Worm (Caenorhabditis elegans): ENCODE data around the gene kbp-3.
A peak's percentile ranks its signal among the peaks of the same experiment; 100 is the strongest.

The kbp-3 gene

DNA sequence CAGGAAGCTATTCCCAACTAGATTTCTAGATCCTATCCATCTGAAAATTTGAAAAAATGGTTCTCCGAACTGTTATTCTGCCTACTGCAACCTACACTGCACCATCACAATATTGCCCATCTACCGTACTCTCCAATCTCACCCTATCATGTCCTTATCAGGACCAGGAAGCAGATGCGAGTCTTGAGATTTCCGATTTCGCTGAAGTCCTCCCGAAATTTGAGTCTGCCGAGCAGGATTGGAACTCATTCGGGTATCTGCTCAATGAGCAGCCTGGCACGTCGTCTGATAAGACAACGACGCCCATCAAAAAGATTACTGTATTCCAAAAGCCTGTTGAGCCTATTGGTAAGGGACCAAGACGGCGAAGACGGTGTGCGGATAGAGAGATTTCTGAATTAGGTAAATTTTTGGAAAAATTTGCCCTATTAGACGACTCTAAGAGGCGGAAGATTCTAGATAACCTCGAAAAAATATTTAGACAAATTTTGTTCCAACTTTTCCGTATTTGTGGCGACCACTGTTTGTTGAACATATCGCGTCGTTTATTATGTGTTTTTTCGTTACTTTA, 15.7 kb upstream of the kbp-3 start:
- no peak for TF ChIP-seq cnd-1 (tag; optimal IDR thresholded peaks at IDR 0.05)
- TF ChIP-seq lsy-2 (tag; optimal IDR thresholded peaks at IDR 0.05) = no peak
- no peak for TF ChIP-seq lin-32 (GFP tag; optimal IDR thresholded peaks at IDR 0.05)
- peak; percentile 44 for TF ChIP-seq ceh-83 (GFP tag; optimal IDR thresholded peaks at IDR 0.05)
- TF ChIP-seq snpc-4 (tag; optimal IDR thresholded peaks at IDR 0.05) = no peak
- no peak for TF ChIP-seq ham-2 (GFP tag; optimal IDR thresholded peaks at IDR 0.05)
- no peak for TF ChIP-seq elt-1 (tag; optimal IDR thresholded peaks at IDR 0.05; ENCODE audit: borderline replicate concordance, insufficient read depth)
- no peak for TF ChIP-seq zip-8 (tag; optimal IDR thresholded peaks at IDR 0.05)
- TF ChIP-seq sem-2 (GFP tag; optimal IDR thresholded peaks at IDR 0.05) = peak; percentile 45
- TF ChIP-seq mls-2 (tag; optimal IDR thresholded peaks at IDR 0.05) = no peak
- TF ChIP-seq unc-62 (GFP tag; optimal IDR thresholded peaks at IDR 0.05) = no peak
- TF ChIP-seq nhr-76 (tag; optimal IDR thresholded peaks at IDR 0.05) = no peak
- TF ChIP-seq unc-39 (tag; optimal IDR thresholded peaks at IDR 0.05) = no peak
- TF ChIP-seq M03D4.4 (tag; optimal IDR thresholded peaks at IDR 0.05) = no peak

DNA sequence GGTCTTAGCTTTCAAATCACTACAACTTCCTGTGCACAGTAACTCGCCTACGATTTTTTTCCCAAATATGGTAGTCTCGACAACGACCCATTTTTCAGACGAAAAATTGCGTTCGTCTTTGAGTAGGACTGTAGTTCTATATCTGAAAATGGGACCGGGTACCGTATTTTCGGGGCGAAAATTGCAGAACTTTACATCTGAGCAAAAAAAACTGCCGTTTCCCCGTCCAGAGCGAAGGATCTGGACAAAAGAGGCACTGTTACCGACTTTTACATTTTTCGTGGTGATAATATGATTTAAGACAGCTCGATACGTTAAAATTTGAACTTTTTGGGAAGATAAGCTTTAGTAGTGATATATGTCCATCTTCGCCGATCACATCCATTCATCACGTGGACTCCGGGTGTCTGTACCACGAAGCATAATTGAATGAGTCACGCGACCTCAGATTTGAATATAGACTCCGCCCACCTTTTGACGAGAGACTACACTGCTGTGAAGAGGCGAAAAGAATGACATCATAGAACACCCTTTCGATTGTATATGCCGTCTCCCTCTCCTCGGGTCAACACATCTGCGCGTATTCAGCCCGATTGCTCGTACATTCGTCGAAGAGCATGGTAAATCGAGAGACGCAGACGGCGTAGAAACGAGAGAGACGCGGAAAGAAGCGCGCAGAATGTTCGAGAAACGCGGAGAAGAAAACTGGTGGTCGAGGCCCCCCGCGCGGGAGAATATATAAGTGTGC, 15.0 kb upstream of the kbp-3 start:
- no peak for TF ChIP-seq flh-1 (GFP tag; optimal IDR thresholded peaks at IDR 0.05)
- TF ChIP-seq nhr-237 (tag; optimal IDR thresholded peaks at IDR 0.05) = peak; percentile 78
- TF ChIP-seq snpc-4 (tag; optimal IDR thresholded peaks at IDR 0.05) = no peak
- TF ChIP-seq unc-62 (GFP tag; optimal IDR thresholded peaks at IDR 0.05) = peak; percentile 84
- TF ChIP-seq sem-2 (GFP tag; optimal IDR thresholded peaks at IDR 0.05) = no peak
- TF ChIP-seq lin-13 (tag; optimal IDR thresholded peaks at IDR 0.05) = peak; percentile 92
- no peak for TF ChIP-seq zip-8 (tag; optimal IDR thresholded peaks at IDR 0.05)
- TF ChIP-seq nhr-76 (tag; optimal IDR thresholded peaks at IDR 0.05) = no peak
- no peak for TF ChIP-seq nhr-28 (tag; optimal IDR thresholded peaks at IDR 0.05)
- TF ChIP-seq ces-1 (GFP tag; optimal IDR thresholded peaks at IDR 0.05) = peak; percentile 78
- peak; percentile 63 for TF ChIP-seq blmp-1 (tag; optimal IDR thresholded peaks at IDR 0.05)
- peak; percentile 36 for TF ChIP-seq nhr-2 (tag; optimal IDR thresholded peaks at IDR 0.05)
- peak; percentile 73 for TF ChIP-seq lsy-2 (tag; optimal IDR thresholded peaks at IDR 0.05)
- TF ChIP-seq mep-1 (tag; optimal IDR thresholded peaks at IDR 0.05) = peak; percentile 49
- TF ChIP-seq ceh-39 (tag; optimal IDR thresholded peaks at IDR 0.05) = peak; percentile 93
- no peak for TF ChIP-seq tbx-8 (GFP tag; optimal IDR thresholded peaks at IDR 0.05)
- no peak for TF ChIP-seq elt-1 (tag; optimal IDR thresholded peaks at IDR 0.05; ENCODE audit: borderline replicate concordance, insufficient read depth)
- peak; percentile 65 for TF ChIP-seq unc-39 (tag; optimal IDR thresholded peaks at IDR 0.05)
- TF ChIP-seq pha-4 (tag; optimal IDR thresholded peaks at IDR 0.05) = peak; percentile 94
- TF ChIP-seq elt-3 (tag; optimal IDR thresholded peaks at IDR 0.05) = peak; percentile 85
- TF ChIP-seq ceh-83 (GFP tag; optimal IDR thresholded peaks at IDR 0.05) = no peak
- peak; percentile 71 for TF ChIP-seq cnd-1 (tag; optimal IDR thresholded peaks at IDR 0.05)
- no peak for TF ChIP-seq nhr-12 (tag; optimal IDR thresholded peaks at IDR 0.05)
- TF ChIP-seq lin-32 (GFP tag; optimal IDR thresholded peaks at IDR 0.05) = peak; percentile 34
- no peak for TF ChIP-seq mab-5 (tag; optimal IDR thresholded peaks at IDR 0.05)
- peak; percentile 87 for TF ChIP-seq ham-2 (GFP tag; optimal IDR thresholded peaks at IDR 0.05)
- TF ChIP-seq bed-3 (GFP tag; optimal IDR thresholded peaks at IDR 0.05) = no peak
- peak; percentile 90 for TF ChIP-seq mls-2 (tag; optimal IDR thresholded peaks at IDR 0.05)
- TF ChIP-seq unc-120 (tag; optimal IDR thresholded peaks at IDR 0.05; ENCODE audit: poor library complexity, severe bottlenecking) = peak; percentile 52
- TF ChIP-seq sptf-1 (tag; optimal IDR thresholded peaks at IDR 0.05) = peak; percentile 73
- peak; percentile 27 for TF ChIP-seq hlh-1 (tag; optimal IDR thresholded peaks at IDR 0.05)
- peak; percentile 44 for TF ChIP-seq drap-1 (GFP tag; optimal IDR thresholded peaks at IDR 0.05)
- TF ChIP-seq ztf-11 (tag; optimal IDR thresholded peaks at IDR 0.05) = peak; percentile 87
- TF ChIP-seq M03D4.4 (tag; optimal IDR thresholded peaks at IDR 0.05) = peak; percentile 38
- TF ChIP-seq ceh-43 (GFP tag; optimal IDR thresholded peaks at IDR 0.05) = peak; percentile 53

DNA sequence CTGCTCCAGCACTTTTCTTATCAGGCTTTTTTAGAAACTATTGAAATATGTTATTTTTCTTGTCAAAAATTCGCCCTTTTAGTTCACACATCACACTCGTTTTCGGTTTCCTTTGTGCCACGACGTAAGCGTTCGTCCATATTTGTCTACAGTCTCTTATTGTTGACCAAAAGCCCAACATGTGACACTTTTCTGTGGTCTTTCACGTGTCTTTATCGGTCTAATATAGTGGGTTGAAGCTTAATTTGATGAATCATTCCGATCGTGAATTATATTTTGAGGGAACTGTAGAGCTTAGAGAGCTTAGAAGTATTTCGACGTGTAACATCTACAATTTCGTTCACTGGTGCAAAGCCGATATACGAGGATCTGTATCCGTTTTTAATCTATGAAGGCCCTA, 14.4 kb upstream of the kbp-3 start:
- TF ChIP-seq hlh-1 (tag; optimal IDR thresholded peaks at IDR 0.05) (peak; percentile 18), lin-13 (tag; optimal IDR thresholded peaks at IDR 0.05) (no peak), zip-8 (tag; optimal IDR thresholded peaks at IDR 0.05) (no peak), nhr-76 (tag; optimal IDR thresholded peaks at IDR 0.05) (no peak), pha-4 (tag; optimal IDR thresholded peaks at IDR 0.05) (peak; percentile 31)
